Fruit fly (Drosophila melanogaster) whole organism, embryonic: ENCODE data around the gene CG42716.

Experiments used
- Adf1 ChIP-seq: fragments of 200-800 bp; sonication (Bioruptor generic); IDR thresholded peaks from 2 replicates; pipeline ENCODE4 v1.3.6; 2022; ENCODE audit warnings: missing biosample characterization, missing genetic modification characterization
- BEAF-32 ChIP-seq: fragments of 200-800 bp; sonication (Bioruptor generic); optimal IDR thresholded peaks from 3 replicates; lab custom pipeline; 2017; ENCODE audit warnings: missing biosample characterization, missing genetic modification characterization, mild to moderate bottlenecking, moderate library complexity, missing genetic modification reagents
- Bgb ChIP-seq: fragments of 200-800 bp; sonication (Bioruptor generic); IDR thresholded peaks from 2 replicates; pipeline ENCODE4 v1.3.6; 2022; ENCODE audit warnings: missing biosample characterization, missing genetic modification characterization; ENCODE audit not compliant: partially characterized antibody
- C15 ChIP-seq: fragments of 200-800 bp; sonication (Bioruptor generic); IDR thresholded peaks from 3 replicates; pipeline ENCODE4 v1.3.6; 2022; ENCODE audit warnings: missing biosample characterization, missing genetic modification characterization
- CG10274 ChIP-seq: fragments of 200-800 bp; sonication (Bioruptor generic); optimal IDR thresholded peaks from 3 replicates; lab custom pipeline; 2017; ENCODE audit warnings: missing biosample characterization, mild to moderate bottlenecking, missing genetic modification characterization
- CG12071 ChIP-seq: fragments of 200-800 bp; sonication (Bioruptor generic); optimal IDR thresholded peaks from 3 replicates; lab custom pipeline; 2018; ENCODE audit warnings: missing biosample characterization, mild to moderate bottlenecking, missing genetic modification characterization
- CG13123 ChIP-seq: fragments of 200-800 bp; sonication (Bioruptor generic); optimal IDR thresholded peaks from 2 replicates; lab custom pipeline; 2016; ENCODE audit warnings: missing biosample characterization, missing genetic modification characterization
- CG13894 ChIP-seq: fragments of 200-800 bp; sonication (Bioruptor generic); optimal IDR thresholded peaks from 3 replicates; lab custom pipeline; 2018; ENCODE audit warnings: missing biosample characterization, mild to moderate bottlenecking, missing genetic modification characterization, moderate library complexity
- CG1529 ChIP-seq: fragments of 200-800 bp; sonication (Bioruptor generic); optimal IDR thresholded peaks from 3 replicates; lab custom pipeline; 2018; ENCODE audit warnings: missing biosample characterization, missing genetic modification characterization
- CG1647 ChIP-seq: fragments of 200-800 bp; sonication (Bioruptor generic); optimal IDR thresholded peaks from 3 replicates; lab custom pipeline; 2016; ENCODE audit warnings: missing biosample characterization, missing genetic modification characterization
- CG17912 ChIP-seq: fragments of 200-800 bp; sonication (Bioruptor generic); optimal IDR thresholded peaks from 2 replicates; lab custom pipeline; 2018; ENCODE audit warnings: missing biosample characterization, mild to moderate bottlenecking, missing genetic modification characterization
- CG2116 ChIP-seq: fragments of 200-800 bp; sonication (Bioruptor generic); optimal IDR thresholded peaks from 3 replicates; lab custom pipeline; 2018; ENCODE audit warnings: missing biosample characterization, mild to moderate bottlenecking, missing genetic modification characterization
- CG2875 ChIP-seq: fragments of 200-800 bp; sonication (Bioruptor generic); optimal IDR thresholded peaks from 2 replicates; lab custom pipeline; 2017; ENCODE audit warnings: missing biosample characterization, mild to moderate bottlenecking, missing genetic modification characterization, missing genetic modification reagents
- CG2889 ChIP-seq: fragments of 200-800 bp; sonication (Bioruptor generic); IDR thresholded peaks from 3 replicates; pipeline ENCODE4 v1.3.6; 2022; ENCODE audit warnings: missing biosample characterization, missing genetic modification characterization
- CG30403 ChIP-seq: fragments of 200-800 bp; sonication (Bioruptor generic); optimal IDR thresholded peaks from 3 replicates; lab custom pipeline; 2016; ENCODE audit warnings: missing biosample characterization, missing genetic modification characterization
- CG31224 ChIP-seq: fragments of 200-800 bp; sonication (Bioruptor generic); IDR thresholded peaks from 2 replicates; pipeline ENCODE4 v1.3.6; 2022; ENCODE audit warnings: missing biosample characterization, missing genetic modification characterization
- CG9727 ChIP-seq: fragments of 200-800 bp; sonication (Bioruptor generic); optimal IDR thresholded peaks from 3 replicates; lab custom pipeline; 2017; ENCODE audit warnings: missing biosample characterization, mild to moderate bottlenecking, missing genetic modification characterization
- CG9797 ChIP-seq: fragments of 200-800 bp; sonication (Bioruptor generic); optimal IDR thresholded peaks from 3 replicates; lab custom pipeline; 2018; ENCODE audit warnings: missing biosample characterization, mild to moderate bottlenecking, missing genetic modification characterization
- Dek ChIP-seq: fragments of 200-800 bp; sonication (Bioruptor generic); optimal IDR thresholded peaks from 3 replicates; lab custom pipeline; 2019; ENCODE audit warnings: missing biosample characterization, mild to moderate bottlenecking, missing genetic modification characterization, moderate library complexity
- E2f2 ChIP-seq: fragments of 200-800 bp; sonication (Bioruptor generic); IDR thresholded peaks from 2 replicates; pipeline ENCODE4 v1.3.6; 2022; ENCODE audit warnings: missing biosample characterization, missing genetic modification characterization
- HLH3B ChIP-seq: fragments of 200-800 bp; sonication (Bioruptor generic); IDR thresholded peaks from 2 replicates; pipeline ENCODE4 v1.3.6; 2022; ENCODE audit warnings: missing biosample characterization, missing genetic modification characterization
- Hmr ChIP-seq: fragments of 200-800 bp; sonication (Bioruptor generic); optimal IDR thresholded peaks from 3 replicates; lab custom pipeline; 2017; ENCODE audit warnings: mild to moderate bottlenecking, missing biosample characterization, missing genetic modification reagents, missing genetic modification characterization
- Hr51 ChIP-seq, 2 experiments: fragments of 200-800 bp; sonication (Bioruptor generic); optimal IDR thresholded peaks; 2 replicates in 1 of 2; 3 replicates in 1 of 2; lab custom pipeline; 2016 to 2018; ENCODE audit warnings: missing biosample characterization in 2 of 2, missing genetic modification characterization in 2 of 2, mild to moderate bottlenecking in 1 of 2, moderate library complexity in 1 of 2
- Jarid2 ChIP-seq: fragments of 200-800 bp; sonication (Bioruptor generic); optimal IDR thresholded peaks from 3 replicates; lab custom pipeline; 2017; ENCODE audit warnings: mild to moderate bottlenecking, missing biosample characterization, missing genetic modification reagents, missing genetic modification characterization
- Med ChIP-seq: fragments of 200-800 bp; sonication (Bioruptor generic); peaks from one replicate; lab custom pipeline; 2016; ENCODE audit warnings: missing biosample characterization, missing genetic modification characterization, mild to moderate bottlenecking, inconsistent platforms, moderate library complexity
- Poxn ChIP-seq: fragments of 200-800 bp; sonication (Bioruptor generic); IDR thresholded peaks from 2 replicates; pipeline ENCODE4 v1.3.6; 2022; ENCODE audit warnings: missing biosample characterization, missing genetic modification characterization
- Side ChIP-seq: fragments of 200-800 bp; sonication (Bioruptor generic); optimal IDR thresholded peaks from 2 replicates; lab custom pipeline; 2016; ENCODE audit warnings: missing biosample characterization, missing genetic modification characterization
- Sox100B ChIP-seq: fragments of 200-800 bp; sonication (Bioruptor generic); optimal IDR thresholded peaks from 3 replicates; lab custom pipeline; 2018; ENCODE audit warnings: missing biosample characterization, mild to moderate bottlenecking, missing genetic modification characterization
- Taf1 ChIP-seq: fragments of 200-800 bp; sonication (Bioruptor generic); IDR thresholded peaks from 2 replicates; pipeline ENCODE4 v1.3.6; 2022; ENCODE audit warnings: missing biosample characterization, missing genetic modification characterization
- ab ChIP-seq: fragments of 200-800 bp; sonication (Bioruptor generic); optimal IDR thresholded peaks from 2 replicates; lab custom pipeline; 2016; ENCODE audit warnings: missing biosample characterization, missing genetic modification characterization
- amos ChIP-seq: fragments of 200-800 bp; sonication (Bioruptor generic); IDR thresholded peaks from 2 replicates; pipeline ENCODE4 v1.3.6; 2022; ENCODE audit warnings: missing biosample characterization, missing genetic modification characterization; ENCODE audit not compliant: partially characterized antibody
- ato ChIP-seq: fragments of 200-800 bp; sonication (Bioruptor generic); IDR thresholded peaks from 2 replicates; pipeline ENCODE4 v1.3.6; 2022; ENCODE audit warnings: missing biosample characterization, missing genetic modification characterization; ENCODE audit not compliant: partially characterized antibody
- bcd ChIP-seq: fragments of 200-800 bp; sonication (Bioruptor generic); optimal IDR thresholded peaks from 2 replicates; lab custom pipeline; 2017; ENCODE audit warnings: missing biosample characterization, mild to moderate bottlenecking, missing genetic modification characterization
- br ChIP-seq: fragments of >200 bp; optimal IDR thresholded peaks from 2 replicates; lab custom pipeline; 2017
- caup ChIP-seq: fragments of 200-800 bp; sonication (Bioruptor generic); optimal IDR thresholded peaks from 3 replicates; lab custom pipeline; 2017; ENCODE audit warnings: missing biosample characterization, mild to moderate bottlenecking, missing genetic modification characterization, moderate library complexity; ENCODE audit not compliant: severe bottlenecking
- chif ChIP-seq, 2 experiments: fragments of 200-800 bp; sonication (Bioruptor generic); optimal IDR thresholded peaks; 3 replicates each; lab custom pipeline; 2016; ENCODE audit warnings: missing biosample characterization in 2 of 2, missing genetic modification characterization in 2 of 2
- ci ChIP-seq: fragments of 200-800 bp; sonication (Bioruptor generic); IDR thresholded peaks from 3 replicates; pipeline ENCODE4 v1.3.6; 2022; ENCODE audit warnings: missing biosample characterization, missing genetic modification characterization
- crc ChIP-seq: fragments of 200-800 bp; sonication (Bioruptor generic); optimal IDR thresholded peaks from 2 replicates; lab custom pipeline; 2016; ENCODE audit warnings: missing biosample characterization, missing genetic modification characterization
- dimm ChIP-seq: fragments of 200-800 bp; sonication (Bioruptor generic); IDR thresholded peaks from 2 replicates; pipeline ENCODE4 v1.3.6; 2022; ENCODE audit warnings: missing biosample characterization, missing genetic modification characterization
- eve ChIP-seq, 2 experiments: fragments of >200 bp; optimal IDR thresholded peaks; 2 replicates each; lab custom pipeline; 2017; ENCODE audit warnings: missing biosample characterization in 2 of 2, missing genetic modification characterization in 2 of 2
- grn ChIP-seq: fragments of 200-800 bp; sonication (Bioruptor generic); optimal IDR thresholded peaks from 3 replicates; lab custom pipeline; 2017; ENCODE audit warnings: missing biosample characterization, missing genetic modification characterization
- lola ChIP-seq, 3 experiments: fragments of >200 bp in 2 of 3; fragments of 200-800 bp in 1 of 3; sonication (Bioruptor generic) in 1 of 3; optimal IDR thresholded peaks; 2 replicates each; lab custom pipeline; 2017 to 2019; ENCODE audit warnings: missing biosample characterization in 3 of 3, missing genetic modification characterization in 3 of 3, mild to moderate bottlenecking in 1 of 3, moderate library complexity in 1 of 3
- mam ChIP-seq: fragments of 200-800 bp; sonication (Bioruptor generic); optimal IDR thresholded peaks from 3 replicates; lab custom pipeline; 2016; ENCODE audit warnings: missing biosample characterization, missing genetic modification characterization
- pho ChIP-seq: fragments of 200-800 bp; sonication (Bioruptor generic); optimal IDR thresholded peaks from 2 replicates; lab custom pipeline; 2016; ENCODE audit warnings: missing biosample characterization, missing genetic modification characterization
- pita ChIP-seq: fragments of 200-800 bp; sonication (Bioruptor generic); optimal IDR thresholded peaks from 2 replicates; lab custom pipeline; 2017; ENCODE audit warnings: missing biosample characterization, mild to moderate bottlenecking, missing genetic modification characterization
- run ChIP-seq: fragments of 200-800 bp; sonication (Bioruptor generic); optimal IDR thresholded peaks from 3 replicates; lab custom pipeline; 2018; ENCODE audit warnings: missing biosample characterization, mild to moderate bottlenecking, missing genetic modification characterization
- sens ChIP-seq: fragments of 200-800 bp; sonication (Bioruptor generic); peaks from one replicate; lab custom pipeline; 2016; ENCODE audit warnings: missing biosample characterization, missing genetic modification characterization
- slbo ChIP-seq: fragments of 200-800 bp; sonication (Bioruptor generic); IDR thresholded peaks from 2 replicates; pipeline ENCODE4 v1.3.6; 2022; ENCODE audit warnings: missing biosample characterization, missing genetic modification characterization
- tgo ChIP-seq: fragments of 200-800 bp; sonication (Bioruptor generic); IDR thresholded peaks from 3 replicates; pipeline ENCODE4 v1.3.6; 2022; ENCODE audit warnings: missing biosample characterization, missing genetic modification characterization
- tll ChIP-seq, 2 experiments: fragments of 200-800 bp in 1 of 2; fragments of >200 bp in 1 of 2; sonication (Bioruptor generic) in 1 of 2; optimal IDR thresholded peaks; 2 replicates each; lab custom pipeline; 2017 to 2019; ENCODE audit warnings: missing biosample characterization in 2 of 2, missing genetic modification characterization in 2 of 2, mild to moderate bottlenecking in 1 of 2, moderate library complexity in 1 of 2

CG42716 gene

dm6 chr3L:16037048-16037477 is 3.5 kb downstream of the CG42716 start (continued):
- TF ChIP-seq tll (GFP tag; optimal IDR thresholded peaks at IDR 0.05; lab: Kevin White, UChicago) (peak in 1 of 2 experiments; percentile 19), CG9797 (GFP tag; lab: Kevin White, UChicago) (peak; percentile 47), sens (GFP tag; lab: Kevin White, UChicago) (peak; percentile 96), crc (GFP tag; lab: Kevin White, UChicago) (peak; percentile 48), tgo (GFP tag; lab: Robert Waterston, UW) (peak; percentile 80), Adf1 (GFP tag; lab: Robert Waterston, UW) (peak; percentile 53), CG12071 (GFP tag; lab: Kevin White, UChicago) (peak; percentile 81), lola (GFP tag; optimal IDR thresholded peaks at IDR 0.05; lab: Kevin White, UChicago) (peak in 1 of 3 experiments; percentile 55), CG9727 (GFP tag; lab: Kevin White, UChicago) (peak; percentile 66), Med (GFP tag; lab: Kevin White, UChicago) (peak; percentile 97), Poxn (GFP tag; lab: Robert Waterston, UW) (no peak), mam (GFP tag; lab: Kevin White, UChicago) (peak; percentile 81), ab (GFP tag; lab: Kevin White, UChicago) (no peak), HLH3B (GFP tag; lab: Robert Waterston, UW) (peak; percentile 69), CG13123 (GFP tag; lab: Kevin White, UChicago) (peak; percentile 54), CG31224 (GFP tag; lab: Robert Waterston, UW) (peak; percentile 77), dimm (GFP tag; lab: Robert Waterston, UW) (0 out of 2 replicates have a peak, but pooled peaks have one; percentile 6), br (no peak), CG1647 (GFP tag; lab: Kevin White, UChicago) (peak; percentile 81), Dek (tag; lab: Kevin White, UChicago) (peak; percentile 85), CG2889 (GFP tag; lab: Robert Waterston, UW) (peak; percentile 69; the same call in 2 of the 3 replicates), run (tag; lab: Kevin White, UChicago) (peak; percentile 67), grn (GFP tag; lab: Kevin White, UChicago) (peak; percentile 17), CG2116 (GFP tag; lab: Kevin White, UChicago) (peak; percentile 95), CG2875 (GFP tag; lab: Kevin White, UChicago) (peak; percentile 32), Bgb (GFP tag; lab: Robert Waterston, UW) (peak; percentile 73), pita (GFP tag; lab: Kevin White, UChicago) (peak; percentile 98), CG1529 (GFP tag; lab: Kevin White, UChicago) (peak; percentile 43), amos (GFP tag; lab: Robert Waterston, UW) (peak; percentile 70; the same call in 1 of the 2 replicates), BEAF-32 (GFP tag; lab: Kevin White, UChicago) (peak; percentile 66), CG30403 (GFP tag; lab: Kevin White, UChicago) (peak; percentile 83), E2f2 (peak; percentile 70), CG13894 (peak; percentile 84), C15 (0 out of 3 replicates have a peak, but pooled peaks have one; percentile 62), Hr51 (GFP tag; optimal IDR thresholded peaks at IDR 0.05; lab: Kevin White, UChicago) (peak; percentile 71 to 81), caup (GFP tag; lab: Kevin White, UChicago) (peak; percentile 83), Sox100B (GFP tag; lab: Kevin White, UChicago) (peak; percentile 36), CG17912 (peak; percentile 14), Side (GFP tag; lab: Kevin White, UChicago) (peak; percentile 71), Jarid2 (peak; percentile 52), Taf1 (GFP tag; lab: Robert Waterston, UW) (peak; percentile 58), chif (GFP tag; optimal IDR thresholded peaks at IDR 0.05; lab: Kevin White, UChicago) (peak; percentile 53 to 76), eve (GFP tag; optimal IDR thresholded peaks at IDR 0.05; lab: Kevin White, UChicago) (no peak), pho (GFP tag; lab: Kevin White, UChicago) (peak; percentile 87), Hmr (GFP tag; lab: Kevin White, UChicago) (peak; percentile 93), ato (peak; percentile 65; the same call in 1 of the 2 replicates), CG10274 (GFP tag; lab: Kevin White, UChicago) (peak; percentile 50), slbo (GFP tag; lab: Robert Waterston, UW) (peak; percentile 91), bcd (GFP tag; lab: Kevin White, UChicago) (peak; percentile 72), ci (peak; percentile 90)
